Fruit fly (Drosophila melanogaster) whole organism, adult: ENCODE results near the gene CG42705.

Experiments
- CG11617 ChIP-seq: fragments of 200-800 bp; sonication (Bioruptor generic); optimal IDR thresholded peaks from 2 replicates; lab custom pipeline; 2017; ENCODE audit warnings: mild to moderate bottlenecking, missing biosample characterization, missing genetic modification reagents, missing genetic modification characterization
- CG12768 ChIP-seq: fragments of 200-800 bp; sonication (Bioruptor generic); optimal IDR thresholded peaks from 2 replicates; lab custom pipeline; 2017; ENCODE audit warnings: missing biosample characterization, missing genetic modification characterization, mild to moderate bottlenecking, moderate library complexity, missing genetic modification reagents
- CG14711 ChIP-seq: fragments of 200-800 bp; sonication (Bioruptor generic); optimal IDR thresholded peaks from 2 replicates; lab custom pipeline; 2018; ENCODE audit warnings: missing biosample characterization, mild to moderate bottlenecking, missing genetic modification characterization, moderate library complexity
- CG1620 ChIP-seq: fragments of 200-800 bp; sonication (Bioruptor generic); optimal IDR thresholded peaks from 2 replicates; lab custom pipeline; 2016; ENCODE audit warnings: missing biosample characterization, missing genetic modification characterization
- CG33017 ChIP-seq: fragments of 200-800 bp; sonication (Bioruptor generic); optimal IDR thresholded peaks from 2 replicates; lab custom pipeline; 2018; ENCODE audit warnings: missing biosample characterization, mild to moderate bottlenecking, missing genetic modification characterization, moderate library complexity
- CG5204 ChIP-seq: fragments of 200-800 bp; sonication (Bioruptor generic); optimal IDR thresholded peaks from 2 replicates; lab custom pipeline; 2016; ENCODE audit warnings: missing biosample characterization, missing genetic modification characterization
- CG7045 ChIP-seq: fragments of 200-800 bp; sonication (Bioruptor generic); optimal IDR thresholded peaks from 2 replicates; lab custom pipeline; 2017; ENCODE audit warnings: missing biosample characterization, mild to moderate bottlenecking, missing genetic modification characterization
- CG7101 ChIP-seq: fragments of 200-800 bp; sonication (Bioruptor generic); optimal IDR thresholded peaks from 2 replicates; lab custom pipeline; 2018; ENCODE audit warnings: missing biosample characterization, mild to moderate bottlenecking, missing genetic modification characterization, moderate library complexity
- Clk ChIP-seq: fragments of 200-800 bp; sonication (Bioruptor generic); optimal IDR thresholded peaks from 2 replicates; lab custom pipeline; 2017; ENCODE audit warnings: missing biosample characterization, missing genetic modification characterization
- Crg-1 ChIP-seq: fragments of 200-800 bp; sonication (Bioruptor generic); optimal IDR thresholded peaks from 2 replicates; lab custom pipeline; 2016; ENCODE audit warnings: missing biosample characterization, missing genetic modification characterization
- Hr96 ChIP-seq: fragments of 200-800 bp; sonication (Bioruptor generic); optimal IDR thresholded peaks from 2 replicates; lab custom pipeline; 2016; ENCODE audit warnings: missing biosample characterization, missing genetic modification characterization
- Mnt ChIP-seq: fragments of 200-800 bp; sonication (Bioruptor generic); optimal IDR thresholded peaks from 2 replicates; lab custom pipeline; 2016; ENCODE audit warnings: missing biosample characterization, mild to moderate bottlenecking, missing genetic modification characterization
- bab1 ChIP-seq: fragments of 200-800 bp; sonication (Bioruptor generic); optimal IDR thresholded peaks from 3 replicates; lab custom pipeline; 2019; ENCODE audit warnings: missing biosample characterization, mild to moderate bottlenecking, missing genetic modification characterization, moderate library complexity
- cic ChIP-seq: fragments of 200-800 bp; sonication (Bioruptor generic); optimal IDR thresholded peaks from 2 replicates; lab custom pipeline; 2017; ENCODE audit warnings: missing biosample characterization, mild to moderate bottlenecking, missing genetic modification characterization, moderate library complexity
- cnc ChIP-seq, 2 experiments: fragments of >200 bp; optimal IDR thresholded peaks; 2 replicates each; lab custom pipeline; 2017
- kay ChIP-seq: fragments of 200-800 bp; sonication (Bioruptor generic); peaks from one replicate; lab custom pipeline; 2016; ENCODE audit warnings: missing biosample characterization, missing genetic modification characterization, borderline replicate concordance
- ovo ChIP-seq: fragments of 200-800 bp; sonication (Bioruptor generic); optimal IDR thresholded peaks from 2 replicates; lab custom pipeline; 2016; ENCODE audit warnings: missing biosample characterization, missing genetic modification characterization
- pad ChIP-seq: fragments of 200-800 bp; sonication (Bioruptor generic); optimal IDR thresholded peaks from 3 replicates; lab custom pipeline; 2017; ENCODE audit warnings: missing biosample characterization, missing genetic modification characterization, mild to moderate bottlenecking, moderate library complexity, missing genetic modification reagents
- tj ChIP-seq: fragments of 200-800 bp; sonication (Bioruptor generic); optimal IDR thresholded peaks from 3 replicates; lab custom pipeline; 2017; ENCODE audit warnings: missing biosample characterization, mild to moderate bottlenecking, missing genetic modification characterization, moderate library complexity
- toe ChIP-seq: fragments of 200-800 bp; sonication (Bioruptor generic); optimal IDR thresholded peaks from 2 replicates; lab custom pipeline; 2016; ENCODE audit warnings: missing biosample characterization, missing genetic modification characterization

CG42705 gene

DNA sequence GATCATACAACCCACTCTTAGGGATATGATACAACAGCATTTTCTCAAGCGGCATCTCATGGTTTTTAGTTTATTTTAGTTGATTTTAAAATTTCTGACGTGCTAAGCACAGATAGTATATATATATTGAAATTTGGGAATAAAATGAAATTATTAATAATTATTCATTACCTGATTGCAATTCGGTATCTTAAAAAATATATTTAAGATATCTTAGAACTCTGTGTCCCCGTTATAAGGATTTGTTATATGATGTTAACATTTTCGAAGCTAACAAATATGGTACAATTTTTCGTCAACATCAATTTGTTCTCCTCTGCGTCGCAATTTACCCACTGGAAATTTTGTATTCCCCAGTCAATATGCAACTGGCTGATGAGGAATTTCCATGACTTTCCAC is 39.6 kb downstream of the CG42705 start, which contains the start of gene CG43198:
Gene CG43198, minus strand, starts transcription at position 101 of the 400 bp plus-strand sequence.
- no peak for TF ChIP-seq pad (GFP tag; lab: Kevin White, UChicago)
- TF ChIP-seq CG14711 (tag; lab: Kevin White, UChicago) = no peak
- no peak for TF ChIP-seq Hr96 (GFP tag; lab: Kevin White, UChicago)
- no peak for TF ChIP-seq CG33017 (tag; lab: Kevin White, UChicago)
- no peak for TF ChIP-seq CG7101 (tag; lab: Kevin White, UChicago)
- TF ChIP-seq bab1 (GFP tag; lab: Kevin White, UChicago) = no peak
- TF ChIP-seq CG12768 (GFP tag; lab: Kevin White, UChicago) = no peak
- no peak for TF ChIP-seq kay
- TF ChIP-seq CG1620 = no peak
- TF ChIP-seq Clk (GFP tag; lab: Kevin White, UChicago) = no peak
- TF ChIP-seq toe (GFP tag; lab: Kevin White, UChicago) = no peak
- no peak for TF ChIP-seq CG5204 (GFP tag; lab: Kevin White, UChicago)
- TF ChIP-seq ovo (GFP tag; lab: Kevin White, UChicago) = no peak
- no peak for TF ChIP-seq cnc (optimal IDR thresholded peaks at IDR 0.05; lab: Kevin White, UChicago)
- no peak for TF ChIP-seq Mnt (GFP tag; lab: Kevin White, UChicago)

- TF ChIP-seq cnc (optimal IDR thresholded peaks at IDR 0.05; lab: Kevin White, UChicago) (no peak), CG12768 (GFP tag; lab: Kevin White, UChicago) (no peak), CG7101 (tag; lab: Kevin White, UChicago) (no peak), Clk (GFP tag; lab: Kevin White, UChicago) (no peak), Hr96 (GFP tag; lab: Kevin White, UChicago) (no peak), CG7045 (GFP tag; lab: Kevin White, UChicago) (no peak), Mnt (GFP tag; lab: Kevin White, UChicago) (no peak), pad (GFP tag; lab: Kevin White, UChicago) (no peak), cic (GFP tag; lab: Kevin White, UChicago) (no peak), ovo (GFP tag; lab: Kevin White, UChicago) (no peak), CG5204 (GFP tag; lab: Kevin White, UChicago) (no peak), bab1 (GFP tag; lab: Kevin White, UChicago) (no peak), tj (no peak), Crg-1 (GFP tag; lab: Kevin White, UChicago) (no peak), CG14711 (tag; lab: Kevin White, UChicago) (no peak), CG1620 (no peak), CG11617 (GFP tag; lab: Kevin White, UChicago) (no peak), toe (GFP tag; lab: Kevin White, UChicago) (no peak), kay (no peak), CG33017 (tag; lab: Kevin White, UChicago) (no peak)
Measured at dm6 chrX:7462089-7462488, 48.4 kb downstream of the CG42705 start.
